Fruit fly (Drosophila melanogaster) whole organism: ENCODE data around the gene CG12523.

Experiments
- CG8478 ChIP-seq: fragments of >200 bp; optimal IDR thresholded peaks from 2 replicates; lab custom pipeline; 2018; ENCODE audit warnings: inconsistent platforms
- psq ChIP-seq: fragments of >200 bp; optimal IDR thresholded peaks from 2 replicates; lab custom pipeline; 2017

DNA sequence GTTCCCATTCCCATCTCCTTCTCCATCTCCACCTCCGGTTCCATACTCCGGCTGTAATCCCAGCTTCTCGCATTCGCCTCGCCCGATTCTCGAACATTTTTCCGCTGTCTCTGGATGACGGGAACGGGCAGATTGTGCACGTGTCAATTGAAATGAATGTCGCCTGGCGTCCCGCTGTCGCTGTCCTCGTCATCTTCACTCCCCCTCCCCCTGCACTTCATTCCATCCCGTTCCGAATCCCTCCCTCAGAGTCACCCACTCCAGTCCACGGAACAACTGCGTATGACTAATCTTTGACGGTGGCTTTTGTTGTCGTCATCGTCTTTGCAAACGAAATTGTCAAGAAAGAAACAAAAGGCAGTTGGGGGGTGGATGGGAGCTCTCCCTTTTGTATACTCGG is 40.9 kb downstream of the CG12523 start:
- TF ChIP-seq psq (lab: Kevin White, UChicago), result no peak
- no peak for TF ChIP-seq CG8478 (lab: Kevin White, UChicago)
